Worm (Caenorhabditis elegans): ENCODE data around the gene fkh-5.

DNA sequence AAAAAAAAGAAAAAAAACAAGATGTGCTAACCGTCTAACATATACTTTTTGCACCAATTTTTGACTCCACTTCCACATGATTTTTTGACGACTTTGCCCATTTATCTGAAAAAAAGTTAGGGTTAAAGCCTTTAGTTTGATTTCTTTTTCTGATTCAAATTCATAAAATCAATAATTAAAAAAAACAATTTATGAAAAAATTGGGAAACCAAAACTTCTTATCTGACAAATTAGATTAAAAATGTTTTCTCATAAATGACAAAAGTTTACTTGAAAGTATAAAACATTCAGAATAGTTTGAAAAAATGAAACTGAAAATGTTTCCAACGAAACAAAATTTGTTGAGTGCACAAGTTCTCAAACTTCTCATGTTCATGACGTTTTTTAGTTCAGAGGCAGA, 24.6 kb upstream of the fkh-5 start, which contains the start of gene F26A1.7:
- TF ChIP-seq ztf-11 (tag; optimal IDR thresholded peaks at IDR 0.05) (no peak), unc-62 (GFP tag; optimal IDR thresholded peaks at IDR 0.05) (no peak), mls-2 (tag; optimal IDR thresholded peaks at IDR 0.05) (no peak), sptf-1 (tag; optimal IDR thresholded peaks at IDR 0.05) (no peak), mab-5 (tag; optimal IDR thresholded peaks at IDR 0.05) (no peak), elt-3 (tag; optimal IDR thresholded peaks at IDR 0.05) (no peak), unc-39 (tag; optimal IDR thresholded peaks at IDR 0.05) (no peak), lsy-2 (tag; optimal IDR thresholded peaks at IDR 0.05) (no peak), nhr-12 (tag; optimal IDR thresholded peaks at IDR 0.05) (no peak), mep-1 (tag; optimal IDR thresholded peaks at IDR 0.05) (no peak), pha-4 (tag; optimal IDR thresholded peaks at IDR 0.05) (no peak), elt-1 (tag; optimal IDR thresholded peaks at IDR 0.05; ENCODE audit: borderline replicate concordance, insufficient read depth) (no peak)

Data from whole organism, mixed stage, embryonic.